Fruit fly (Drosophila melanogaster) whole organism, embryonic: ENCODE results near the gene CG33969.
A peak's percentile ranks its signal among the peaks of the same experiment; 100 is the strongest.

Source experiments
- Blimp-1 ChIP-seq: fragments of 200-800 bp; sonication (Bioruptor generic); optimal IDR thresholded peaks from 3 replicates; lab custom pipeline; 2018; ENCODE audit warnings: missing biosample characterization, missing genetic modification characterization, mild to moderate bottlenecking, moderate library complexity, missing genetic modification reagents
- Bteb2 ChIP-seq: fragments of 200-800 bp; sonication (Bioruptor generic); optimal IDR thresholded peaks from 2 replicates; lab custom pipeline; 2016; ENCODE audit warnings: missing biosample characterization, missing genetic modification characterization
- CG10979 ChIP-seq: fragments of 200-800 bp; sonication (Bioruptor generic); optimal IDR thresholded peaks from 2 replicates; lab custom pipeline; 2018; ENCODE audit warnings: missing biosample characterization, mild to moderate bottlenecking, missing genetic modification characterization, moderate library complexity
- CG11695 ChIP-seq: fragments of 200-800 bp; sonication (Bioruptor generic); IDR thresholded peaks from 3 replicates; pipeline ENCODE4 v1.3.6; 2022; ENCODE audit warnings: missing biosample characterization, missing genetic modification characterization
- CG12104 ChIP-seq: fragments of 200-800 bp; sonication (Bioruptor generic); optimal IDR thresholded peaks from 3 replicates; lab custom pipeline; 2016; ENCODE audit warnings: missing biosample characterization, missing genetic modification characterization
- CG12155 ChIP-seq: fragments of 200-800 bp; sonication (Bioruptor generic); optimal IDR thresholded peaks from 3 replicates; lab custom pipeline; 2016; ENCODE audit warnings: missing biosample characterization, missing genetic modification characterization
- CG13424 ChIP-seq: fragments of 200-800 bp; sonication (Bioruptor generic); optimal IDR thresholded peaks from 2 replicates; lab custom pipeline; 2019; ENCODE audit warnings: missing biosample characterization, mild to moderate bottlenecking, missing genetic modification characterization, moderate library complexity
- CG14710 ChIP-seq: fragments of 200-800 bp; sonication (Bioruptor generic); optimal IDR thresholded peaks from 3 replicates; lab custom pipeline; 2019; ENCODE audit warnings: missing biosample characterization, mild to moderate bottlenecking, missing genetic modification characterization, moderate library complexity
- CG14860 ChIP-seq: fragments of 200-800 bp; sonication (Bioruptor generic); IDR thresholded peaks from 3 replicates; pipeline ENCODE4 v1.3.6; 2022; ENCODE audit warnings: missing biosample characterization, missing genetic modification characterization; ENCODE audit not compliant: partially characterized antibody
- CG15073 ChIP-seq: fragments of 200-800 bp; sonication (Bioruptor generic); optimal IDR thresholded peaks from 2 replicates; lab custom pipeline; 2016; ENCODE audit warnings: missing biosample characterization, missing genetic modification characterization
- CG16779 ChIP-seq: fragments of 200-800 bp; sonication (Bioruptor generic); IDR thresholded peaks from 2 replicates; pipeline ENCODE4 v1.3.6; 2022; ENCODE audit warnings: missing biosample characterization, missing genetic modification characterization
- CG17802 ChIP-seq: fragments of 200-800 bp; sonication (Bioruptor generic); optimal IDR thresholded peaks from 2 replicates; lab custom pipeline; 2018; ENCODE audit warnings: missing biosample characterization, mild to moderate bottlenecking, missing genetic modification characterization, moderate library complexity
- CG18619 ChIP-seq: fragments of 200-800 bp; sonication (Bioruptor generic); optimal IDR thresholded peaks from 3 replicates; lab custom pipeline; 2017; ENCODE audit warnings: missing biosample characterization, mild to moderate bottlenecking, missing genetic modification characterization
- CG2120 ChIP-seq: fragments of 200-800 bp; sonication (Bioruptor generic); optimal IDR thresholded peaks from 3 replicates; lab custom pipeline; 2016; ENCODE audit warnings: missing biosample characterization, missing genetic modification characterization
- CG3163 ChIP-seq: fragments of 200-800 bp; sonication (Bioruptor generic); optimal IDR thresholded peaks from 3 replicates; lab custom pipeline; 2016; ENCODE audit warnings: missing biosample characterization, missing genetic modification characterization
- CG34422 ChIP-seq: fragments of 200-800 bp; sonication (Bioruptor generic); IDR thresholded peaks from 3 replicates; pipeline ENCODE4 v1.3.6; 2022; ENCODE audit warnings: missing biosample characterization, missing genetic modification characterization
- CG3847 ChIP-seq: fragments of 200-800 bp; sonication (Bioruptor generic); IDR thresholded peaks from 2 replicates; pipeline ENCODE4 v1.3.6; 2022; ENCODE audit warnings: missing biosample characterization, missing genetic modification characterization
- CG4328 ChIP-seq: fragments of 200-800 bp; sonication (Bioruptor generic); optimal IDR thresholded peaks from 3 replicates; lab custom pipeline; 2017; ENCODE audit warnings: missing biosample characterization, missing genetic modification reagents, missing genetic modification characterization
- CG4360 ChIP-seq: fragments of 200-800 bp; sonication (Bioruptor generic); IDR thresholded peaks from 2 replicates; pipeline ENCODE4 v1.3.6; 2022; ENCODE audit warnings: missing biosample characterization, missing genetic modification characterization
- CG7745 ChIP-seq: fragments of 200-800 bp; sonication (Bioruptor generic); optimal IDR thresholded peaks from 2 replicates; lab custom pipeline; 2018; ENCODE audit warnings: missing biosample characterization, mild to moderate bottlenecking, missing genetic modification characterization, moderate library complexity
- CG7987 ChIP-seq: fragments of 200-800 bp; sonication (Bioruptor generic); optimal IDR thresholded peaks from 2 replicates; lab custom pipeline; 2018; ENCODE audit warnings: missing biosample characterization, mild to moderate bottlenecking, missing genetic modification characterization, moderate library complexity
- CG8388 ChIP-seq: fragments of 200-800 bp; sonication (Bioruptor generic); optimal IDR thresholded peaks from 2 replicates; lab custom pipeline; 2019; ENCODE audit warnings: missing biosample characterization, mild to moderate bottlenecking, missing genetic modification characterization, moderate library complexity
- CG9727 ChIP-seq: fragments of 200-800 bp; sonication (Bioruptor generic); optimal IDR thresholded peaks from 3 replicates; lab custom pipeline; 2017; ENCODE audit warnings: missing biosample characterization, mild to moderate bottlenecking, missing genetic modification characterization
- CG9876 ChIP-seq: fragments of 200-800 bp; sonication (Bioruptor generic); optimal IDR thresholded peaks from 2 replicates; lab custom pipeline; 2016; ENCODE audit warnings: missing biosample characterization, missing genetic modification characterization
- CrebB ChIP-seq: fragments of 200-800 bp; sonication (Bioruptor generic); optimal IDR thresholded peaks from 3 replicates; lab custom pipeline; 2018; ENCODE audit warnings: missing biosample characterization, mild to moderate bottlenecking, missing genetic modification characterization
- Dek ChIP-seq: fragments of 200-800 bp; sonication (Bioruptor generic); optimal IDR thresholded peaks from 3 replicates; lab custom pipeline; 2019; ENCODE audit warnings: missing biosample characterization, mild to moderate bottlenecking, missing genetic modification characterization, moderate library complexity
- Fer1 ChIP-seq: fragments of 200-800 bp; sonication (Bioruptor generic); optimal IDR thresholded peaks from 2 replicates; lab custom pipeline; 2017; ENCODE audit warnings: missing biosample characterization, mild to moderate bottlenecking, missing genetic modification characterization
- NFAT ChIP-seq: fragments of 200-800 bp; sonication (Bioruptor generic); IDR thresholded peaks from 2 replicates; pipeline ENCODE4 v1.3.6; 2022; ENCODE audit warnings: missing biosample characterization, missing genetic modification characterization
- Scr ChIP-seq: fragments of 200-800 bp; sonication (Bioruptor generic); IDR thresholded peaks from 2 replicates; pipeline ENCODE4 v1.3.6; 2022; ENCODE audit warnings: missing biosample characterization, missing genetic modification characterization; ENCODE audit not compliant: partially characterized antibody
- Spps ChIP-seq: fragments of 200-800 bp; sonication (Bioruptor generic); optimal IDR thresholded peaks from 2 replicates; lab custom pipeline; 2018; ENCODE audit warnings: missing biosample characterization, mild to moderate bottlenecking, missing genetic modification characterization
- Sry-δ ChIP-seq: fragments of 200-800 bp; sonication (Bioruptor generic); optimal IDR thresholded peaks from 2 replicates; lab custom pipeline; 2016; ENCODE audit warnings: missing biosample characterization, missing genetic modification characterization
- Xrp1 ChIP-seq: fragments of 200-800 bp; sonication (Bioruptor generic); IDR thresholded peaks from 2 replicates; pipeline ENCODE4 v1.3.6; 2022; ENCODE audit warnings: missing biosample characterization, missing genetic modification characterization
- ac ChIP-seq: fragments of 200-800 bp; sonication (Bioruptor generic); optimal IDR thresholded peaks from 3 replicates; lab custom pipeline; 2017; ENCODE audit warnings: missing biosample characterization, mild to moderate bottlenecking, missing genetic modification characterization
- amos ChIP-seq: fragments of 200-800 bp; sonication (Bioruptor generic); IDR thresholded peaks from 2 replicates; pipeline ENCODE4 v1.3.6; 2022; ENCODE audit warnings: missing biosample characterization, missing genetic modification characterization; ENCODE audit not compliant: partially characterized antibody
- bowl ChIP-seq: fragments of 200-800 bp; sonication (Bioruptor generic); IDR thresholded peaks from 2 replicates; pipeline ENCODE4 v1.3.6; 2022; ENCODE audit warnings: missing biosample characterization, missing genetic modification characterization
- btn ChIP-seq: fragments of 200-800 bp; sonication (Bioruptor generic); optimal IDR thresholded peaks from 2 replicates; lab custom pipeline; 2016; ENCODE audit warnings: missing biosample characterization, missing genetic modification characterization
- crol ChIP-seq: fragments of 200-800 bp; sonication (Bioruptor generic); IDR thresholded peaks from 2 replicates; pipeline ENCODE4 v1.3.6; 2022; ENCODE audit warnings: missing biosample characterization, missing genetic modification characterization
- dan ChIP-seq: fragments of 200-800 bp; sonication (Bioruptor generic); IDR thresholded peaks from 2 replicates; pipeline ENCODE4 v1.3.6; 2022; ENCODE audit warnings: missing biosample characterization, missing genetic modification characterization
- danr ChIP-seq: fragments of 200-800 bp; sonication (Bioruptor generic); IDR thresholded peaks from 2 replicates; pipeline ENCODE4 v1.3.6; 2022; ENCODE audit warnings: missing biosample characterization, missing genetic modification characterization
- fd64A ChIP-seq: fragments of 200-800 bp; sonication (Bioruptor generic); optimal IDR thresholded peaks from 3 replicates; lab custom pipeline; 2018; ENCODE audit warnings: missing biosample characterization, mild to moderate bottlenecking, missing genetic modification characterization
- gsb ChIP-seq: fragments of 200-800 bp; sonication (Bioruptor generic); IDR thresholded peaks from 2 replicates; pipeline ENCODE4 v1.3.6; 2022; ENCODE audit warnings: missing biosample characterization, missing genetic modification characterization
- hth ChIP-seq: fragments of >200 bp; optimal IDR thresholded peaks from 2 replicates; lab custom pipeline; 2017; ENCODE audit warnings: inconsistent platforms
- mld ChIP-seq: fragments of 200-800 bp; sonication (Bioruptor generic); IDR thresholded peaks from 3 replicates; pipeline ENCODE4 v1.3.6; 2022; ENCODE audit warnings: missing biosample characterization, missing genetic modification characterization; ENCODE audit not compliant: partially characterized antibody
- nau ChIP-seq: fragments of 200-800 bp; sonication (Bioruptor generic); optimal IDR thresholded peaks from 3 replicates; lab custom pipeline; 2017; ENCODE audit warnings: missing biosample characterization, mild to moderate bottlenecking, missing genetic modification characterization, missing genetic modification reagents
- onecut ChIP-seq: fragments of 200-800 bp; sonication (Bioruptor generic); IDR thresholded peaks from 2 replicates; pipeline ENCODE4 v1.3.6; 2022; ENCODE audit warnings: missing biosample characterization, missing genetic modification characterization
- pita ChIP-seq: fragments of 200-800 bp; sonication (Bioruptor generic); optimal IDR thresholded peaks from 2 replicates; lab custom pipeline; 2017; ENCODE audit warnings: missing biosample characterization, mild to moderate bottlenecking, missing genetic modification characterization
- psq ChIP-seq: fragments of 200-800 bp; sonication (Bioruptor generic); optimal IDR thresholded peaks from 2 replicates; lab custom pipeline; 2017; ENCODE audit warnings: missing biosample characterization, missing genetic modification characterization
- repo ChIP-seq: fragments of 200-800 bp; sonication (Bioruptor generic); optimal IDR thresholded peaks from 2 replicates; lab custom pipeline; 2016; ENCODE audit warnings: missing biosample characterization, missing genetic modification characterization
- stc ChIP-seq: fragments of 200-800 bp; sonication (Bioruptor generic); IDR thresholded peaks from 2 replicates; pipeline ENCODE4 v1.3.6; 2022; ENCODE audit warnings: missing biosample characterization, missing genetic modification characterization
- stwl ChIP-seq: fragments of 200-800 bp; sonication (Bioruptor generic); optimal IDR thresholded peaks from 3 replicates; lab custom pipeline; 2018; ENCODE audit warnings: missing biosample characterization, mild to moderate bottlenecking, missing genetic modification characterization, moderate library complexity
- tll ChIP-seq, 2 experiments: fragments of 200-800 bp in 1 of 2; fragments of >200 bp in 1 of 2; sonication (Bioruptor generic) in 1 of 2; optimal IDR thresholded peaks; 2 replicates each; lab custom pipeline; 2017 to 2019; ENCODE audit warnings: missing biosample characterization in 2 of 2, missing genetic modification characterization in 2 of 2, mild to moderate bottlenecking in 1 of 2, moderate library complexity in 1 of 2
- zen ChIP-seq: fragments of 200-800 bp; sonication (Bioruptor generic); optimal IDR thresholded peaks from 3 replicates; lab custom pipeline; 2018; ENCODE audit warnings: missing biosample characterization, mild to moderate bottlenecking, missing genetic modification characterization, moderate library complexity

The CG33969 gene

DNA sequence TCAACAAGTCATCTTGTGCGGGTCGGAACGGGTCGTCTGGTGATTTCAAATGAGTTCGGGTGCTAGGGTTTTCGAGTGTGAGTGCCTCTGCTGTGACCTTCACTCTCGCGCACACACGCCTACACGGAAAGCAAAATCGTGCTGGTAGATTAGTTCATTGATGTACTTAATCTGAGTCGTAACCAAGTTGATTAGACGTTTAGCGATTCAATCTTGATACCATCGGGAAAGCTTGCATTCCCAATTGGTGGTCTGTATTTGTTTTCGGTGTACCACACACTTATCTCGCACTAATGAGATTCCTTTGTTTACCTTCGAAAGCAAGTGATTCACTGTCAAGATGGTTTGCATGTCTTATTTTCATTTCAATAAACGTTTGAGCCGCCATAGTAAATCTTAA lies 4.4 kb downstream of the CG33969 start (continued):
- TF ChIP-seq CG4360 (GFP tag; lab: Robert Waterston, UW) (no peak), CG7745 (tag; lab: Kevin White, UChicago) (no peak), fd64A (GFP tag; lab: Kevin White, UChicago) (no peak), Xrp1 (GFP tag; lab: Robert Waterston, UW) (peak; percentile 57), CrebB (tag; lab: Kevin White, UChicago) (peak; percentile 25), CG9876 (GFP tag; lab: Kevin White, UChicago) (no peak), CG34422 (GFP tag; lab: Robert Waterston, UW) (peak; percentile 57; the same call in 1 of the 3 replicates), onecut (GFP tag; lab: Robert Waterston, UW) (no peak), CG14860 (no peak), nau (GFP tag; lab: Kevin White, UChicago) (no peak), CG7987 (peak; percentile 28), Fer1 (GFP tag; lab: Kevin White, UChicago) (peak; percentile 59), NFAT (no peak; the same call in 1 of the 2 replicates), mld (GFP tag; lab: Robert Waterston, UW) (no peak), CG11695 (GFP tag; lab: Robert Waterston, UW) (peak; percentile 66), Spps (tag; lab: Kevin White, UChicago) (no peak), CG18619 (GFP tag; lab: Kevin White, UChicago) (no peak), CG14710 (tag; lab: Kevin White, UChicago) (no peak), Bteb2 (GFP tag; lab: Kevin White, UChicago) (peak; percentile 1), crol (GFP tag; lab: Robert Waterston, UW) (no peak), Dek (tag; lab: Kevin White, UChicago) (peak; percentile 45), CG12104 (GFP tag; lab: Kevin White, UChicago) (no peak), zen (tag; lab: Kevin White, UChicago) (no peak), ac (GFP tag; lab: Kevin White, UChicago) (no peak), amos (GFP tag; lab: Robert Waterston, UW) (no peak), CG15073 (GFP tag; lab: Kevin White, UChicago) (no peak), CG10979 (no peak), CG4328 (GFP tag; lab: Kevin White, UChicago) (no peak), danr (no peak), gsb (GFP tag; lab: Robert Waterston, UW) (no peak), dan (GFP tag; lab: Robert Waterston, UW) (no peak), bowl (GFP tag; lab: Robert Waterston, UW) (no peak), pita (GFP tag; lab: Kevin White, UChicago) (no peak), Blimp-1 (GFP tag; lab: Kevin White, UChicago) (no peak), CG13424 (tag; lab: Kevin White, UChicago) (peak; percentile 29), btn (GFP tag; lab: Kevin White, UChicago) (no peak), CG16779 (no peak), repo (no peak), CG12155 (GFP tag; lab: Kevin White, UChicago) (peak; percentile 1), Scr (GFP tag; lab: Robert Waterston, UW) (no peak), stc (GFP tag; lab: Robert Waterston, UW) (no peak), CG9727 (GFP tag; lab: Kevin White, UChicago) (no peak), psq (GFP tag; lab: Kevin White, UChicago) (no peak), CG17802 (tag; lab: Kevin White, UChicago) (no peak), tll (GFP tag; optimal IDR thresholded peaks at IDR 0.05; lab: Kevin White, UChicago) (no peak), CG8388 (GFP tag; lab: Kevin White, UChicago) (no peak), stwl (no peak), CG2120 (peak; percentile 76), Sry-δ (GFP tag; lab: Kevin White, UChicago) (no peak), hth (no peak), CG3163 (GFP tag; lab: Kevin White, UChicago) (no peak), CG3847 (GFP tag; lab: Robert Waterston, UW) (no peak)
